Worm (Caenorhabditis elegans): ENCODE data around the gene T27E7.4.

- TF ChIP-seq unc-62 (GFP tag; optimal IDR thresholded peaks at IDR 0.05) (no peak), fkh-10 (GFP tag; optimal IDR thresholded peaks at IDR 0.05) (no peak)
These were observed 39.5 kb upstream of the T27E7.4 start, which contains the start of the genes Y57G11B.3 and Y57G11B.5 for ce11 chrIV:14574282-14574869.
